Worm (Caenorhabditis elegans) whole organism, L4 larva: Measurements from ENCODE around the gene K08D8.11.

Experiments used
- lin-15B ChIP-seq: fragments of 150-350 bp; sonication (generic microtip); optimal IDR thresholded peaks from 3 replicates; lab custom pipeline; 2014; ENCODE audit warnings: missing biosample characterization, missing genetic modification characterization
- mdl-1 ChIP-seq, 2 experiments: fragments of 150-350 bp in 1 of 2; sonication (generic microtip) in 1 of 2; optimal IDR thresholded peaks; 2 replicates each; lab custom pipeline; 2014 to 2017; ENCODE audit warnings: missing biosample characterization in 2 of 2, missing genetic modification characterization in 2 of 2
- nhr-102 ChIP-seq: sonication (generic microtip); optimal IDR thresholded peaks from 2 replicates; lab custom pipeline; 2016; ENCODE audit warnings: mild to moderate bottlenecking, missing genetic modification characterization, moderate library complexity, missing compliant biosample characterization
- nhr-76 ChIP-seq: fragments of 150-350 bp; optimal IDR thresholded peaks from 2 replicates; lab custom pipeline; 2014; ENCODE audit warnings: missing biosample characterization, missing genetic modification characterization

DNA sequence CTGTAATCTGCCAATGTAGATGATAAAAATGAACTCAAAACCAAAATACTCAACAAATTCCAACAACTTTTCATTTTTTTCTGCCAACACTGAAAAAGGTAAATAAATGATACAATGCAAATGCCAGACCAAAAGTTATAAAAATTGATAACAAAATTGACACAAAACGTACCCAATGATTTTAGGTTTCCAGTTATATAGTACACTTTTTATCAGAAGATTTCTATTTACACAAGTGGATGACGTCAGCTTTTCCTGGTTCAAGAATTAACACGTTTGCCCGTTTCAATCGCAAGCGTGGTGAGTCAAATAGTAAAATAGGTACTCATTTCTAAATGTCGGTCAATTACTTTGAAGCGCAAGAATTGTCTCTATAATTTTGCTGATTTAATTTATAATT, 15.5 kb upstream of the K08D8.11 start, which contains the start of gene ZK896.5:
- TF ChIP-seq nhr-102 (no peak), mdl-1 (tag; optimal IDR thresholded peaks at IDR 0.05; lab: Kevin White, UChicago) (no peak), lin-15B (no peak), nhr-76 (tag; lab: Kevin White, UChicago) (no peak)
